Worm (Caenorhabditis elegans) whole organism, mixed stage, embryonic: ENCODE results near the gene atad-3.

ENCODE experiments used
- M03D4.4 ChIP-seq: sonication (generic microtip); optimal IDR thresholded peaks from 2 replicates; lab custom pipeline; 2017; ENCODE audit warnings: mild to moderate bottlenecking, missing genetic modification characterization, missing compliant biosample characterization
- ceh-39 ChIP-seq: fragments of 150-350 bp; optimal IDR thresholded peaks from 2 replicates; lab custom pipeline; 2014; ENCODE audit warnings: missing biosample characterization, missing genetic modification characterization
- ceh-83 ChIP-seq: fragments of 200-800 bp; sonication (Bioruptor generic); optimal IDR thresholded peaks from 2 replicates; lab custom pipeline; 2018; ENCODE audit warnings: mild to moderate bottlenecking, missing genetic modification characterization, missing compliant biosample characterization
- ces-1 ChIP-seq: fragments of 150-350 bp; optimal IDR thresholded peaks from 2 replicates; lab custom pipeline; 2014; ENCODE audit warnings: missing biosample characterization, missing genetic modification reagents, missing genetic modification characterization
- cnd-1 ChIP-seq: fragments of 200-800 bp; sonication (Bioruptor generic); optimal IDR thresholded peaks from 2 replicates; lab custom pipeline; 2018; ENCODE audit warnings: mild to moderate bottlenecking, missing genetic modification characterization, missing compliant biosample characterization
- flh-1 ChIP-seq: fragments of 200-800 bp; sonication (Bioruptor generic); optimal IDR thresholded peaks from 2 replicates; lab custom pipeline; 2018; ENCODE audit warnings: mild to moderate bottlenecking, missing genetic modification characterization, moderate library complexity, missing compliant biosample characterization
- hlh-1 ChIP-seq: fragments of 150-350 bp; optimal IDR thresholded peaks from 2 replicates; lab custom pipeline; 2014; ENCODE audit warnings: missing biosample characterization, missing genetic modification reagents, missing genetic modification characterization
- lsy-2 ChIP-seq: fragments of 150-350 bp; optimal IDR thresholded peaks from 2 replicates; lab custom pipeline; 2014; ENCODE audit warnings: missing biosample characterization, missing genetic modification characterization
- nhr-237 ChIP-seq: fragments of 150-350 bp; optimal IDR thresholded peaks from 2 replicates; lab custom pipeline; 2014; ENCODE audit warnings: missing biosample characterization, missing genetic modification characterization
- sem-2 ChIP-seq: fragments of 200-800 bp; sonication (Bioruptor generic); optimal IDR thresholded peaks from 2 replicates; lab custom pipeline; 2018; ENCODE audit warnings: mild to moderate bottlenecking, missing genetic modification characterization, missing compliant biosample characterization
- snpc-4 ChIP-seq: fragments of 150-350 bp; optimal IDR thresholded peaks from 2 replicates; lab custom pipeline; 2014; ENCODE audit warnings: missing biosample characterization, missing genetic modification characterization
- unc-39 ChIP-seq: fragments of 150-350 bp; optimal IDR thresholded peaks from 2 replicates; lab custom pipeline; 2014; ENCODE audit warnings: missing biosample characterization, missing genetic modification characterization
- ztf-11 ChIP-seq: fragments of 150-350 bp; optimal IDR thresholded peaks from 2 replicates; lab custom pipeline; 2014; ENCODE audit warnings: missing biosample characterization, missing genetic modification characterization

- TF ChIP-seq ztf-11 (tag; lab: Kevin White, UChicago) = no peak
- no peak for TF ChIP-seq nhr-237 (tag; lab: Kevin White, UChicago)
- no peak for TF ChIP-seq snpc-4 (tag; lab: Kevin White, UChicago)
- TF ChIP-seq unc-39 = no peak
- TF ChIP-seq hlh-1 (tag; lab: Kevin White, UChicago) = no peak
- TF ChIP-seq flh-1 (GFP tag; lab: Kevin White, UChicago) = no peak
- TF ChIP-seq sem-2 (GFP tag; lab: Kevin White, UChicago) = no peak
- TF ChIP-seq cnd-1 (tag; lab: Kevin White, UChicago) = no peak
- no peak for TF ChIP-seq M03D4.4 (tag; lab: Kevin White, UChicago)
- TF ChIP-seq ces-1 (GFP tag; lab: Kevin White, UChicago) = peak; percentile 36
- no peak for TF ChIP-seq ceh-83 (GFP tag; lab: Kevin White, UChicago)
- TF ChIP-seq ceh-39 (tag; lab: Kevin White, UChicago) = no peak
- TF ChIP-seq lsy-2 (tag; lab: Kevin White, UChicago) = no peak
These were observed 6.5 kb upstream of the atad-3 start, which contains the start of gene mrps-14 for ce11 chrII:10242294-10242693.
